Fruit fly (Drosophila melanogaster) whole organism, embryonic: ENCODE measurements around the gene Sfp33A2.

Experiments used
- ATbp ChIP-seq: fragments of 200-800 bp; sonication (Bioruptor generic); optimal IDR thresholded peaks from 2 replicates; lab custom pipeline; 2017; ENCODE audit warnings: missing biosample characterization, mild to moderate bottlenecking, missing genetic modification characterization, missing genetic modification reagents
- Antp ChIP-seq: fragments of 200-800 bp; sonication (Bioruptor generic); optimal IDR thresholded peaks from 3 replicates; lab custom pipeline; 2016; ENCODE audit warnings: missing biosample characterization, missing genetic modification characterization
- Atf6 ChIP-seq: fragments of 200-800 bp; sonication (Bioruptor generic); IDR thresholded peaks from 2 replicates; pipeline ENCODE4 v1.3.6; 2022; ENCODE audit warnings: missing biosample characterization, missing genetic modification characterization
- CG10543 ChIP-seq: fragments of 200-800 bp; sonication (Bioruptor generic); optimal IDR thresholded peaks from 3 replicates; lab custom pipeline; 2017; ENCODE audit warnings: missing biosample characterization, mild to moderate bottlenecking, missing genetic modification characterization, moderate library complexity
- CG10654 ChIP-seq: fragments of 200-800 bp; sonication (Bioruptor generic); optimal IDR thresholded peaks from 2 replicates; lab custom pipeline; 2016; ENCODE audit warnings: missing biosample characterization, missing genetic modification characterization
- CG11504 ChIP-seq: fragments of 200-800 bp; sonication (Bioruptor generic); optimal IDR thresholded peaks from 3 replicates; lab custom pipeline; 2019; ENCODE audit warnings: missing biosample characterization, mild to moderate bottlenecking, missing genetic modification characterization, moderate library complexity
- CG12744 ChIP-seq: fragments of 200-800 bp; sonication (Bioruptor generic); optimal IDR thresholded peaks from 2 replicates; lab custom pipeline; 2016; ENCODE audit warnings: missing biosample characterization, missing genetic modification characterization
- CG15696 ChIP-seq: fragments of 200-800 bp; sonication (Bioruptor generic); optimal IDR thresholded peaks from 2 replicates; lab custom pipeline; 2019; ENCODE audit warnings: missing biosample characterization, mild to moderate bottlenecking, missing genetic modification characterization, moderate library complexity
- CG16813 ChIP-seq: fragments of 200-800 bp; sonication (Bioruptor generic); IDR thresholded peaks from 3 replicates; pipeline ENCODE4 v1.3.6; 2022; ENCODE audit warnings: missing biosample characterization, missing genetic modification characterization; ENCODE audit not compliant: partially characterized antibody
- CG17361 ChIP-seq: fragments of 200-800 bp; sonication (Bioruptor generic); IDR thresholded peaks from 3 replicates; pipeline ENCODE4 v1.3.6; 2022; ENCODE audit warnings: missing biosample characterization, missing genetic modification characterization
- CG17612 ChIP-seq: fragments of 200-800 bp; sonication (Bioruptor generic); IDR thresholded peaks from 2 replicates; pipeline ENCODE4 v1.3.6; 2022; ENCODE audit warnings: missing biosample characterization, missing genetic modification characterization
- CG17912 ChIP-seq: fragments of 200-800 bp; sonication (Bioruptor generic); optimal IDR thresholded peaks from 2 replicates; lab custom pipeline; 2018; ENCODE audit warnings: missing biosample characterization, mild to moderate bottlenecking, missing genetic modification characterization
- CG1832 ChIP-seq: fragments of 200-800 bp; sonication (Bioruptor generic); optimal IDR thresholded peaks from 2 replicates; lab custom pipeline; 2017; ENCODE audit warnings: missing biosample characterization, mild to moderate bottlenecking, missing genetic modification characterization, inconsistent platforms
- CG2120 ChIP-seq: fragments of 200-800 bp; sonication (Bioruptor generic); optimal IDR thresholded peaks from 3 replicates; lab custom pipeline; 2016; ENCODE audit warnings: missing biosample characterization, missing genetic modification characterization
- CG2875 ChIP-seq: fragments of 200-800 bp; sonication (Bioruptor generic); optimal IDR thresholded peaks from 2 replicates; lab custom pipeline; 2017; ENCODE audit warnings: missing biosample characterization, mild to moderate bottlenecking, missing genetic modification characterization, missing genetic modification reagents
- CG31388 ChIP-seq: fragments of 200-800 bp; sonication (Bioruptor generic); optimal IDR thresholded peaks from 2 replicates; lab custom pipeline; 2016; ENCODE audit warnings: missing biosample characterization, missing genetic modification characterization
- CG32767 ChIP-seq: fragments of 200-800 bp; sonication (Bioruptor generic); IDR thresholded peaks from 2 replicates; pipeline ENCODE4 v1.3.6; 2022; ENCODE audit warnings: missing biosample characterization, missing genetic modification characterization
- CG4424 ChIP-seq: fragments of 200-800 bp; sonication (Bioruptor generic); optimal IDR thresholded peaks from 3 replicates; lab custom pipeline; 2016; ENCODE audit warnings: missing biosample characterization, missing genetic modification characterization
- CG5180 ChIP-seq: fragments of 200-800 bp; sonication (Bioruptor generic); optimal IDR thresholded peaks from 3 replicates; lab custom pipeline; 2017; ENCODE audit warnings: missing biosample characterization, missing genetic modification characterization, mild to moderate bottlenecking, moderate library complexity, missing genetic modification reagents
- CG6175 ChIP-seq: fragments of 200-800 bp; sonication (Bioruptor generic); IDR thresholded peaks from 3 replicates; pipeline ENCODE4 v1.3.6; 2022; ENCODE audit warnings: missing biosample characterization, missing genetic modification characterization
- CG7556 ChIP-seq: fragments of 200-800 bp; sonication (Bioruptor generic); optimal IDR thresholded peaks from 2 replicates; lab custom pipeline; 2017; ENCODE audit warnings: missing biosample characterization, mild to moderate bottlenecking, missing genetic modification characterization
- CG8089 ChIP-seq: fragments of 200-800 bp; sonication (Bioruptor generic); optimal IDR thresholded peaks from 3 replicates; lab custom pipeline; 2016; ENCODE audit warnings: missing biosample characterization, missing genetic modification characterization
- CrebB ChIP-seq: fragments of 200-800 bp; sonication (Bioruptor generic); optimal IDR thresholded peaks from 3 replicates; lab custom pipeline; 2018; ENCODE audit warnings: missing biosample characterization, mild to moderate bottlenecking, missing genetic modification characterization
- Dbx ChIP-seq: fragments of 200-800 bp; sonication (Bioruptor generic); IDR thresholded peaks from 3 replicates; pipeline ENCODE4 v1.3.6; 2022; ENCODE audit warnings: missing biosample characterization, missing genetic modification characterization
- Deaf1 ChIP-seq: fragments of 200-800 bp; optimal IDR thresholded peaks from 3 replicates; lab custom pipeline; 2019; ENCODE audit warnings: missing biosample characterization, mild to moderate bottlenecking, missing genetic modification characterization, moderate library complexity
- Fer3 ChIP-seq: fragments of 200-800 bp; sonication (Bioruptor generic); optimal IDR thresholded peaks from 2 replicates; lab custom pipeline; 2018; ENCODE audit warnings: missing biosample characterization, mild to moderate bottlenecking, missing genetic modification characterization, moderate library complexity
- Hmr ChIP-seq: fragments of 200-800 bp; sonication (Bioruptor generic); optimal IDR thresholded peaks from 3 replicates; lab custom pipeline; 2017; ENCODE audit warnings: mild to moderate bottlenecking, missing biosample characterization, missing genetic modification reagents, missing genetic modification characterization
- Hr3 ChIP-seq: fragments of 200-800 bp; sonication (Bioruptor generic); optimal IDR thresholded peaks from 3 replicates; lab custom pipeline; 2016; ENCODE audit warnings: missing biosample characterization, missing genetic modification characterization
- Hr39 ChIP-seq: fragments of >200 bp; optimal IDR thresholded peaks from 2 replicates; lab custom pipeline; 2017
- Hsf ChIP-seq: fragments of 200-800 bp; sonication (Bioruptor generic); optimal IDR thresholded peaks from 3 replicates; lab custom pipeline; 2016; ENCODE audit warnings: missing biosample characterization, missing genetic modification characterization
- Oli ChIP-seq: fragments of 200-800 bp; sonication (Bioruptor generic); optimal IDR thresholded peaks from 2 replicates; lab custom pipeline; 2018; ENCODE audit warnings: missing biosample characterization, mild to moderate bottlenecking, missing genetic modification characterization, moderate library complexity
- Spps ChIP-seq: fragments of 200-800 bp; sonication (Bioruptor generic); optimal IDR thresholded peaks from 2 replicates; lab custom pipeline; 2018; ENCODE audit warnings: missing biosample characterization, mild to moderate bottlenecking, missing genetic modification characterization
- Sry-β ChIP-seq: fragments of 200-800 bp; sonication (Bioruptor generic); optimal IDR thresholded peaks from 2 replicates; lab custom pipeline; 2018; ENCODE audit warnings: missing biosample characterization, mild to moderate bottlenecking, missing genetic modification characterization, moderate library complexity
- Ssrp ChIP-seq: fragments of 200-800 bp; sonication (Bioruptor generic); optimal IDR thresholded peaks from 2 replicates; lab custom pipeline; 2018; ENCODE audit warnings: missing biosample characterization, mild to moderate bottlenecking, missing genetic modification characterization, moderate library complexity
- Taf1 ChIP-seq: fragments of 200-800 bp; sonication (Bioruptor generic); IDR thresholded peaks from 2 replicates; pipeline ENCODE4 v1.3.6; 2022; ENCODE audit warnings: missing biosample characterization, missing genetic modification characterization
- Xbp1 ChIP-seq: fragments of 200-800 bp; sonication (Bioruptor generic); optimal IDR thresholded peaks from 3 replicates; lab custom pipeline; 2016; ENCODE audit warnings: missing biosample characterization, mild to moderate bottlenecking, missing genetic modification characterization
- Xrp1 ChIP-seq: fragments of 200-800 bp; sonication (Bioruptor generic); IDR thresholded peaks from 2 replicates; pipeline ENCODE4 v1.3.6; 2022; ENCODE audit warnings: missing biosample characterization, missing genetic modification characterization
- ac ChIP-seq: fragments of 200-800 bp; sonication (Bioruptor generic); optimal IDR thresholded peaks from 3 replicates; lab custom pipeline; 2017; ENCODE audit warnings: missing biosample characterization, mild to moderate bottlenecking, missing genetic modification characterization
- al ChIP-seq: fragments of 200-800 bp; sonication (Bioruptor generic); IDR thresholded peaks from 2 replicates; pipeline ENCODE4 v1.3.6; 2022; ENCODE audit warnings: missing biosample characterization, missing genetic modification characterization
- bab2 ChIP-seq: fragments of 200-800 bp; sonication (Bioruptor generic); optimal IDR thresholded peaks from 2 replicates; lab custom pipeline; 2016; ENCODE audit warnings: missing biosample characterization, missing genetic modification characterization
- gt ChIP-seq: fragments of 200-800 bp; sonication (Bioruptor generic); IDR thresholded peaks from 2 replicates; pipeline ENCODE4 v1.3.6; 2022; ENCODE audit warnings: missing biosample characterization, missing genetic modification characterization
- ind ChIP-seq: fragments of 200-800 bp; sonication (Bioruptor generic); optimal IDR thresholded peaks from 3 replicates; lab custom pipeline; 2016; ENCODE audit warnings: missing biosample characterization, missing genetic modification characterization
- klu ChIP-seq: fragments of 200-800 bp; sonication (Bioruptor generic); IDR thresholded peaks from 2 replicates; pipeline ENCODE4 v1.3.6; 2022; ENCODE audit warnings: missing biosample characterization, missing genetic modification characterization
- nerfin-1 ChIP-seq: fragments of 200-800 bp; sonication (Bioruptor generic); optimal IDR thresholded peaks from 3 replicates; lab custom pipeline; 2019; ENCODE audit warnings: missing biosample characterization, mild to moderate bottlenecking, missing genetic modification characterization, moderate library complexity
- nmo ChIP-seq: fragments of 200-800 bp; sonication (Bioruptor generic); optimal IDR thresholded peaks from 2 replicates; lab custom pipeline; 2018; ENCODE audit warnings: missing biosample characterization, mild to moderate bottlenecking, missing genetic modification characterization, moderate library complexity
- oc ChIP-seq: fragments of 200-800 bp; sonication (Bioruptor generic); optimal IDR thresholded peaks from 2 replicates; lab custom pipeline; 2018; ENCODE audit warnings: missing biosample characterization, mild to moderate bottlenecking, missing genetic modification characterization, moderate library complexity
- pho ChIP-seq: fragments of 200-800 bp; sonication (Bioruptor generic); optimal IDR thresholded peaks from 2 replicates; lab custom pipeline; 2016; ENCODE audit warnings: missing biosample characterization, missing genetic modification characterization
- psq ChIP-seq: fragments of 200-800 bp; sonication (Bioruptor generic); optimal IDR thresholded peaks from 2 replicates; lab custom pipeline; 2017; ENCODE audit warnings: missing biosample characterization, missing genetic modification characterization
- repo ChIP-seq: fragments of 200-800 bp; sonication (Bioruptor generic); optimal IDR thresholded peaks from 2 replicates; lab custom pipeline; 2016; ENCODE audit warnings: missing biosample characterization, missing genetic modification characterization
- tap ChIP-seq: fragments of 200-800 bp; optimal IDR thresholded peaks from 3 replicates; lab custom pipeline; 2019; ENCODE audit warnings: missing biosample characterization, mild to moderate bottlenecking, missing genetic modification characterization, moderate library complexity
- tna ChIP-seq: fragments of 200-800 bp; sonication (Bioruptor generic); IDR thresholded peaks from 2 replicates; pipeline ENCODE4 v1.3.6; 2022; ENCODE audit warnings: missing biosample characterization, missing genetic modification characterization; ENCODE audit not compliant: partially characterized antibody
- trh ChIP-seq: fragments of 200-800 bp; sonication (Bioruptor generic); optimal IDR thresholded peaks from 2 replicates; lab custom pipeline; 2016; ENCODE audit warnings: missing biosample characterization, missing genetic modification characterization

Sfp33A2 gene

DNA sequence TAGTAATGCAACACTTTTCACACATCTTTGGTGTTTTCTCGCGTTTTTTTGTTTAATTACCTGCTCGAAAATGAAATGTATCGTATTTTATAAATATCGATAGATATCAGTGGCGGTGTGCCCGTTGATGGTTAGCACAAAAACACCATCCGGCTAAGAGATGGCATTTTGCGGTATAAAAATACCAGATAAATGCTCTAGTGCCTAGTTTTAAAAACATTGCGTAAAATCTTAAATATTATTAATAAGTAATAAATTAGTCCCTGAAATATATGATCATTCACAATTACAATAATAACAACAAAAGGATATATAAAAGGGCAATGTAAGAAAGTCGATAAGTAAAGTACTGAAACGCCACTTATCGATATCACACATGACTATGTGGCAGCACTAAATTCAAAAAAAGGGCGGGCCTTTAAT lies 23.8 kb upstream of the Sfp33A2 start, which contains the start of gene CycY (continued):
- no peak for TF ChIP-seq ind (GFP tag; lab: Kevin White, UChicago)
- no peak for TF ChIP-seq CG1832 (GFP tag; lab: Kevin White, UChicago)
- no peak for TF ChIP-seq Hsf (GFP tag; lab: Kevin White, UChicago)
- peak; percentile 34 for TF ChIP-seq Xbp1
- TF ChIP-seq ac (GFP tag; lab: Kevin White, UChicago) = no peak
- no peak for TF ChIP-seq CG8089
- no peak for TF ChIP-seq pho (GFP tag; lab: Kevin White, UChicago)
- no peak for TF ChIP-seq CrebB (tag; lab: Kevin White, UChicago)
- no peak for TF ChIP-seq CG17612
- no peak for TF ChIP-seq CG5180 (GFP tag; lab: Kevin White, UChicago)
- peak; percentile 15 for TF ChIP-seq Spps (tag; lab: Kevin White, UChicago)
- peak; percentile 62 for TF ChIP-seq nmo
- TF ChIP-seq Hr3 = no peak
- peak; percentile 64 for TF ChIP-seq CG16813 (GFP tag; lab: Robert Waterston, UW)
- no peak for TF ChIP-seq Sry-β (GFP tag; lab: Kevin White, UChicago)
- no peak for TF ChIP-seq psq (GFP tag; lab: Kevin White, UChicago)
- TF ChIP-seq CG17912 (GFP tag; lab: Kevin White, UChicago) = no peak
- TF ChIP-seq tna = no peak
- TF ChIP-seq CG7556 (GFP tag; lab: Kevin White, UChicago) = no peak
- TF ChIP-seq CG2875 (GFP tag; lab: Kevin White, UChicago) = no peak
- TF ChIP-seq nerfin-1 (tag; lab: Kevin White, UChicago) = peak; percentile 27
- TF ChIP-seq CG17361 (GFP tag; lab: Robert Waterston, UW) = peak; percentile 55; the same call in 2 of the 3 replicates
- peak; percentile 62 for TF ChIP-seq Hmr
- TF ChIP-seq oc (tag; lab: Kevin White, UChicago) = no peak
- no peak for TF ChIP-seq tap (tag; lab: Kevin White, UChicago)
- 0 out of 2 replicates have a peak, but pooled peaks have one; percentile 5 for TF ChIP-seq Xrp1 (GFP tag; lab: Robert Waterston, UW)
- TF ChIP-seq al (GFP tag; lab: Robert Waterston, UW) = no peak
- no peak for TF ChIP-seq Oli (tag; lab: Kevin White, UChicago)
- no peak for TF ChIP-seq trh (GFP tag; lab: Kevin White, UChicago)
- TF ChIP-seq CG31388 = no peak
- no peak for TF ChIP-seq bab2 (GFP tag; lab: Kevin White, UChicago)
- TF ChIP-seq CG32767 (GFP tag; lab: Robert Waterston, UW) = no peak
- TF ChIP-seq CG11504 = peak; percentile 42
- TF ChIP-seq CG6175 (GFP tag; lab: Robert Waterston, UW) = no peak
- no peak for TF ChIP-seq Fer3 (tag; lab: Kevin White, UChicago)
- no peak for TF ChIP-seq klu
- TF ChIP-seq Antp (GFP tag; lab: Kevin White, UChicago) = no peak
- TF ChIP-seq Atf6 (GFP tag; lab: Robert Waterston, UW) = no peak
- no peak for TF ChIP-seq repo (GFP tag; lab: Kevin White, UChicago)
- no peak for TF ChIP-seq CG10654
- TF ChIP-seq Deaf1 = no peak
- TF ChIP-seq gt (GFP tag; lab: Robert Waterston, UW) = no peak
- no peak for TF ChIP-seq ATbp (GFP tag; lab: Kevin White, UChicago)
- peak; percentile 17 for TF ChIP-seq CG2120 (GFP tag; lab: Kevin White, UChicago)
- peak; percentile 15 for TF ChIP-seq CG15696
- TF ChIP-seq Ssrp (tag; lab: Kevin White, UChicago) = peak; percentile 7
- no peak for TF ChIP-seq Taf1
- TF ChIP-seq Hr39 (lab: Kevin White, UChicago) = no peak
- TF ChIP-seq CG4424 = peak; percentile 19
- TF ChIP-seq CG12744 (GFP tag; lab: Kevin White, UChicago) = no peak
- TF ChIP-seq Dbx (GFP tag; lab: Robert Waterston, UW) = no peak
- no peak for TF ChIP-seq CG10543
